Worm (Caenorhabditis elegans) whole organism, L2 larva: Measurements from ENCODE around the gene srt-50.

ENCODE experiments used
- F13H6.1 ChIP-seq: sonication (generic microtip); optimal IDR thresholded peaks from 2 replicates; lab custom pipeline; 2016; ENCODE audit warnings: missing genetic modification characterization, missing compliant biosample characterization
- R02D3.7 ChIP-seq: fragments of 150-350 bp; optimal IDR thresholded peaks from 2 replicates; lab custom pipeline; 2014; ENCODE audit warnings: missing biosample characterization, missing genetic modification characterization
- alr-1 ChIP-seq: fragments of 150-350 bp; optimal IDR thresholded peaks from 2 replicates; lab custom pipeline; 2014; ENCODE audit warnings: missing biosample characterization, missing genetic modification characterization
- aly-2 ChIP-seq: fragments of 150-350 bp; optimal IDR thresholded peaks from 2 replicates; lab custom pipeline; 2014; ENCODE audit warnings: missing biosample characterization, missing genetic modification characterization
- blmp-1 ChIP-seq: sonication (generic microtip); optimal IDR thresholded peaks from 2 replicates; lab custom pipeline; 2017; ENCODE audit warnings: missing genetic modification characterization, mild to moderate bottlenecking, missing compliant biosample characterization, antibody characterized with exemption, moderate library complexity; ENCODE audit not compliant: insufficient read depth
- ceh-82 ChIP-seq: fragments of 150-350 bp; optimal IDR thresholded peaks from 2 replicates; lab custom pipeline; 2014; ENCODE audit warnings: missing biosample characterization, missing genetic modification characterization
- dmd-4 ChIP-seq: sonication (generic microtip); optimal IDR thresholded peaks from 2 replicates; lab custom pipeline; 2017; ENCODE audit warnings: missing biosample characterization, missing genetic modification characterization
- egl-27 ChIP-seq: sonication (generic microtip); optimal IDR thresholded peaks from 3 replicates; lab custom pipeline; 2017; ENCODE audit warnings: missing biosample characterization, missing genetic modification reagents, missing genetic modification characterization
- elt-1 ChIP-seq: fragments of 150-350 bp; optimal IDR thresholded peaks from 2 replicates; lab custom pipeline; 2014; ENCODE audit warnings: missing biosample characterization, missing genetic modification characterization
- elt-3 ChIP-seq: sonication (generic microtip); optimal IDR thresholded peaks from 2 replicates; lab custom pipeline; 2017; ENCODE audit warnings: missing biosample characterization, missing genetic modification characterization
- gmeb-1 ChIP-seq: fragments of 150-350 bp; optimal IDR thresholded peaks from 2 replicates; lab custom pipeline; 2014; ENCODE audit warnings: missing biosample characterization, missing genetic modification characterization
- lin-11 ChIP-seq: fragments of 150-350 bp; sonication (generic microtip); optimal IDR thresholded peaks from 2 replicates; lab custom pipeline; 2014; ENCODE audit warnings: missing biosample characterization, missing genetic modification characterization, inconsistent platforms, mixed read lengths
- lin-13 ChIP-seq: fragments of 150-350 bp; optimal IDR thresholded peaks from 2 replicates; lab custom pipeline; 2014; ENCODE audit warnings: missing biosample characterization, missing genetic modification reagents, missing genetic modification characterization
- lsy-2 ChIP-seq, 2 experiments: fragments of 150-350 bp in 1 of 2; sonication (generic microtip) in 1 of 2; optimal IDR thresholded peaks; 2 replicates each; lab custom pipeline; 2014 to 2017; ENCODE audit warnings: missing biosample characterization in 2 of 2, missing genetic modification characterization in 2 of 2
- mab-5 ChIP-seq: fragments of 150-350 bp; optimal IDR thresholded peaks from 2 replicates; lab custom pipeline; 2014; ENCODE audit warnings: missing biosample characterization, missing genetic modification characterization
- mbf-1 ChIP-seq: sonication (generic microtip); optimal IDR thresholded peaks from 2 replicates; lab custom pipeline; 2017; ENCODE audit warnings: missing biosample characterization, missing genetic modification characterization
- mdl-1 ChIP-seq, 2 experiments: fragments of 150-350 bp in 1 of 2; sonication (generic microtip) in 1 of 2; optimal IDR thresholded peaks; 2 replicates each; lab custom pipeline; 2017; ENCODE audit warnings: missing biosample characterization in 2 of 2, missing genetic modification characterization in 2 of 2
- nhr-11 ChIP-seq: fragments of 150-350 bp; optimal IDR thresholded peaks from 2 replicates; lab custom pipeline; 2014; ENCODE audit warnings: missing biosample characterization, missing genetic modification characterization
- nhr-12 ChIP-seq: fragments of 150-350 bp; optimal IDR thresholded peaks from 2 replicates; lab custom pipeline; 2014; ENCODE audit warnings: missing biosample characterization, missing genetic modification characterization
- nhr-21 ChIP-seq: fragments of 150-350 bp; optimal IDR thresholded peaks from 2 replicates; lab custom pipeline; 2014; ENCODE audit warnings: missing biosample characterization, missing genetic modification characterization
- nhr-23 ChIP-seq: fragments of 150-350 bp; optimal IDR thresholded peaks from 2 replicates; lab custom pipeline; 2014; ENCODE audit warnings: missing biosample characterization, missing genetic modification reagents, missing genetic modification characterization
- nhr-25 ChIP-seq: fragments of 150-350 bp; sonication (generic microtip); optimal IDR thresholded peaks from 3 replicates; lab custom pipeline; 2014; ENCODE audit warnings: missing biosample characterization, missing genetic modification characterization
- nhr-6 ChIP-seq: fragments of 150-350 bp; optimal IDR thresholded peaks from 2 replicates; lab custom pipeline; 2014; ENCODE audit warnings: missing biosample characterization, missing genetic modification characterization
- nhr-77 ChIP-seq: fragments of 150-350 bp; optimal IDR thresholded peaks from 2 replicates; lab custom pipeline; 2014; ENCODE audit warnings: missing biosample characterization, missing genetic modification characterization
- sem-4 ChIP-seq: fragments of 150-350 bp; optimal IDR thresholded peaks from 2 replicates; lab custom pipeline; 2014; ENCODE audit warnings: missing biosample characterization, missing genetic modification reagents, missing genetic modification characterization
- snpc-4 ChIP-seq: fragments of 150-350 bp; optimal IDR thresholded peaks from 2 replicates; lab custom pipeline; 2014; ENCODE audit warnings: missing biosample characterization, missing genetic modification characterization
- unc-39 ChIP-seq: fragments of 150-350 bp; optimal IDR thresholded peaks from 2 replicates; lab custom pipeline; 2014; ENCODE audit warnings: missing biosample characterization, missing genetic modification characterization
- unc-55 ChIP-seq: fragments of 150-350 bp; sonication (generic microtip); optimal IDR thresholded peaks from 3 replicates; lab custom pipeline; 2014; ENCODE audit warnings: missing biosample characterization, missing genetic modification reagents, missing genetic modification characterization
- unc-62 ChIP-seq: fragments of 150-350 bp; optimal IDR thresholded peaks from 2 replicates; lab custom pipeline; 2014; ENCODE audit warnings: missing biosample characterization, missing genetic modification reagents, missing genetic modification characterization
- zag-1 ChIP-seq: fragments of 150-350 bp; optimal IDR thresholded peaks from 2 replicates; lab custom pipeline; 2014; ENCODE audit warnings: missing biosample characterization, missing genetic modification characterization
- ztf-1 ChIP-seq: fragments of 200-800 bp; sonication (Bioruptor generic); conservative IDR thresholded peaks from 2 replicates; pipeline ENCODE4 v1.3.6; 2022; ENCODE audit warnings: missing genetic modification characterization, missing compliant biosample characterization
- ztf-11 ChIP-seq: sonication (generic microtip); optimal IDR thresholded peaks from 2 replicates; lab custom pipeline; 2017; ENCODE audit warnings: missing biosample characterization, missing genetic modification characterization
- ztf-4 ChIP-seq: fragments of 150-350 bp; optimal IDR thresholded peaks from 2 replicates; lab custom pipeline; 2014; ENCODE audit warnings: missing biosample characterization, missing genetic modification characterization

srt-50 gene

ce11 chrIV:15053271-15053670, 21.2 kb upstream of the srt-50 start, which contains the start of gene srt-47:
TSS of gene srt-47 (minus strand) at chrIV:15053371.
- no peak for TF ChIP-seq nhr-12 (tag; lab: Kevin White, UChicago)
- no peak for TF ChIP-seq lin-11 (tag; lab: Kevin White, UChicago)
- TF ChIP-seq mdl-1 (tag; optimal IDR thresholded peaks at IDR 0.05; lab: Kevin White, UChicago): no peak
- no peak for TF ChIP-seq mbf-1
- TF ChIP-seq sem-4 (tag; lab: Kevin White, UChicago): no peak
- TF ChIP-seq gmeb-1 (tag; lab: Kevin White, UChicago): no peak
- TF ChIP-seq nhr-23 (tag; lab: Kevin White, UChicago): no peak
- no peak for TF ChIP-seq ztf-1 (GFP tag; lab: Robert Waterston, UW)
- TF ChIP-seq nhr-6 (tag; lab: Kevin White, UChicago): no peak
- no peak for TF ChIP-seq dmd-4 (tag; lab: Kevin White, UChicago)
- TF ChIP-seq F13H6.1 (tag; lab: Kevin White, UChicago): no peak
- no peak for TF ChIP-seq zag-1
- TF ChIP-seq unc-62: no peak
- TF ChIP-seq mab-5: no peak
- TF ChIP-seq ztf-4 (tag; lab: Kevin White, UChicago): no peak
- no peak for TF ChIP-seq nhr-77 (tag; lab: Kevin White, UChicago)
- TF ChIP-seq unc-55 (GFP tag; lab: Kevin White, UChicago): no peak

- TF ChIP-seq nhr-12 (tag; lab: Kevin White, UChicago) (no peak), mbf-1 (no peak), ceh-82 (tag; lab: Kevin White, UChicago) (no peak), egl-27 (tag; lab: Kevin White, UChicago) (no peak), unc-39 (tag; lab: Kevin White, UChicago) (no peak), nhr-25 (tag; lab: Kevin White, UChicago) (no peak), unc-55 (GFP tag; lab: Kevin White, UChicago) (no peak), lin-13 (GFP tag; lab: Kevin White, UChicago) (no peak), ztf-11 (no peak), F13H6.1 (tag; lab: Kevin White, UChicago) (no peak), elt-1 (no peak)
Measured at ce11 chrIV:15056081-15056586, 18.4 kb upstream of the srt-50 start, which contains the start of gene Y41E3.19. TSS of gene Y41E3.19 (plus strand) at chrIV:15056131.

- TF ChIP-seq elt-3 (tag; lab: Kevin White, UChicago): no peak
- no peak for TF ChIP-seq lsy-2 (tag; optimal IDR thresholded peaks at IDR 0.05; lab: Kevin White, UChicago)
- no peak for TF ChIP-seq mbf-1
Measured at ce11 chrIV:15057994-15058393, 16.5 kb upstream of the srt-50 start, which contains the start of gene Y41E3.13. TSS of gene Y41E3.13 (plus strand) at chrIV:15058294.

- TF ChIP-seq mab-5: no peak
- no peak for TF ChIP-seq ceh-82 (tag; lab: Kevin White, UChicago)
- no peak for TF ChIP-seq aly-2 (tag; lab: Kevin White, UChicago)
- no peak for TF ChIP-seq zag-1
- no peak for TF ChIP-seq snpc-4 (tag; lab: Kevin White, UChicago)
- TF ChIP-seq nhr-21 (tag; lab: Kevin White, UChicago): no peak
- no peak for TF ChIP-seq R02D3.7 (tag; lab: Kevin White, UChicago)
- no peak for TF ChIP-seq mbf-1
- TF ChIP-seq blmp-1 (tag; lab: Kevin White, UChicago): no peak
- TF ChIP-seq dmd-4 (tag; lab: Kevin White, UChicago): no peak
- no peak for TF ChIP-seq lin-13 (GFP tag; lab: Kevin White, UChicago)
Measured at ce11 chrIV:15063789-15064188, 10.7 kb upstream of the srt-50 start.

- TF ChIP-seq mab-5 (no peak), F13H6.1 (tag; lab: Kevin White, UChicago) (no peak), alr-1 (tag; lab: Kevin White, UChicago) (no peak), aly-2 (tag; lab: Kevin White, UChicago) (no peak), nhr-77 (tag; lab: Kevin White, UChicago) (no peak), nhr-11 (no peak)
- TF ChIP-seq, all 48 proteins: peak for 0
Measured at ce11 chrIV:15065653-15066052, 8.8 kb upstream of the srt-50 start, which contains the start of gene Y41E3.18. TSS of gene Y41E3.18 (minus strand) at chrIV:15065753.
